Worm (Caenorhabditis elegans) whole organism, midembryonic: Measurements from ENCODE around the gene flh-1.
A peak's percentile ranks its signal among the peaks of the same experiment; 100 is the strongest.
"Not testable (repeated sequence)": the region's sequence is repeated elsewhere in the genome, so short reads cannot be mapped to it uniquely, and the experiment has no call there.

ENCODE experiments used
- T22C8.4 ChIP-seq: fragments of 200-800 bp; sonication (Bioruptor generic); IDR thresholded peaks from 2 replicates; pipeline ENCODE4 v1.3.6; 2022; ENCODE audit warnings: missing genetic modification characterization, missing compliant biosample characterization
- cog-1 ChIP-seq: sonication (generic microtip); optimal IDR thresholded peaks from 2 replicates; lab custom pipeline; 2016; ENCODE audit warnings: missing genetic modification characterization, missing compliant biosample characterization
- flt-1 ChIP-seq: fragments of 200-800 bp; sonication (Bioruptor generic); IDR thresholded peaks from 2 replicates; pipeline ENCODE4 v1.3.6; 2022; ENCODE audit warnings: missing genetic modification characterization, missing compliant biosample characterization
- klf-2 ChIP-seq: fragments of 200-800 bp; sonication (Bioruptor generic); conservative IDR thresholded peaks from 2 replicates; pipeline ENCODE4 v1.3.6; 2022; ENCODE audit warnings: missing genetic modification reagents, missing genetic modification characterization, missing compliant biosample characterization
- med-1 ChIP-seq: sonication (generic microtip); optimal IDR thresholded peaks from 2 replicates; lab custom pipeline; 2017; ENCODE audit warnings: missing genetic modification characterization, mild to moderate bottlenecking, missing compliant biosample characterization, antibody characterized with exemption, missing genetic modification reagents; ENCODE audit not compliant: insufficient read depth
- ref-1 ChIP-seq: fragments of 200-800 bp; sonication (Bioruptor generic); conservative IDR thresholded peaks from 2 replicates; pipeline ENCODE4 v1.3.6; 2022; ENCODE audit warnings: missing genetic modification reagents, missing genetic modification characterization, missing compliant biosample characterization
- tab-1 ChIP-seq: fragments of 200-800 bp; sonication (Bioruptor generic); IDR thresholded peaks from 2 replicates; pipeline ENCODE4 v1.3.6; 2022; ENCODE audit warnings: missing genetic modification characterization, missing compliant biosample characterization
- ztf-23 ChIP-seq: fragments of 200-800 bp; sonication (Bioruptor generic); IDR thresholded peaks from 2 replicates; pipeline ENCODE4 v1.3.6; 2022; ENCODE audit warnings: missing genetic modification reagents, missing genetic modification characterization, missing compliant biosample characterization
- ztf-29 ChIP-seq: fragments of 200-800 bp; sonication (Bioruptor generic); IDR thresholded peaks from 2 replicates; pipeline ENCODE4 v1.3.6; 2022; ENCODE audit warnings: missing genetic modification reagents, missing genetic modification characterization, missing compliant biosample characterization

The flh-1 gene

ce11 chrIV:9263812-9264320 is at the start of gene flh-1:
TSS of gene flh-1 (minus strand) at chrIV:9264270.
- TF ChIP-seq tab-1 (GFP tag; lab: Robert Waterston, UW) = peak; percentile 63; the same call in 1 of the 2 replicates
- TF ChIP-seq flt-1 (GFP tag; lab: Robert Waterston, UW) = peak; percentile 76
- TF ChIP-seq ref-1 (GFP tag; lab: Robert Waterston, UW) = no peak

- TF ChIP-seq ref-1 (GFP tag; lab: Robert Waterston, UW); cog-1 (tag; lab: Kevin White, UChicago); ztf-23 (GFP tag; lab: Robert Waterston, UW): not testable (repeated sequence)
Measured at ce11 chrIV:9312827-9313226, 48.8 kb upstream of the flh-1 start, which contains the start of gene F49C12.7. TSS of gene F49C12.7 (minus strand) at chrIV:9312927.

- no peak for TF ChIP-seq tab-1 (GFP tag; lab: Robert Waterston, UW)
- no peak for TF ChIP-seq ztf-29
- no peak for TF ChIP-seq flt-1 (GFP tag; lab: Robert Waterston, UW)
- no peak for TF ChIP-seq klf-2 (GFP tag; lab: Robert Waterston, UW)
- no peak for TF ChIP-seq med-1
- no peak for TF ChIP-seq cog-1 (tag; lab: Kevin White, UChicago)
- no peak for TF ChIP-seq T22C8.4 (GFP tag; lab: Robert Waterston, UW)
- no peak for TF ChIP-seq ztf-23 (GFP tag; lab: Robert Waterston, UW)
Measured at ce11 chrIV:9310935-9311566, 47.0 kb upstream of the flh-1 start.

- TF ChIP-seq klf-2 (GFP tag; lab: Robert Waterston, UW) (no peak), ztf-23 (GFP tag; lab: Robert Waterston, UW) (no peak), tab-1 (GFP tag; lab: Robert Waterston, UW) (no peak), ref-1 (GFP tag; lab: Robert Waterston, UW) (no peak), ztf-29 (no peak), cog-1 (tag; lab: Kevin White, UChicago) (no peak), med-1 (no peak), T22C8.4 (GFP tag; lab: Robert Waterston, UW) (no peak), flt-1 (GFP tag; lab: Robert Waterston, UW) (no peak)
Measured at ce11 chrIV:9308975-9309374, 44.9 kb upstream of the flh-1 start, which contains the start of gene F49C12.6. TSS of gene F49C12.6 (minus strand) at chrIV:9309075.

- TF ChIP-seq klf-2 (GFP tag; lab: Robert Waterston, UW) (no peak), ztf-29 (no peak), T22C8.4 (GFP tag; lab: Robert Waterston, UW) (no peak), med-1 (no peak), ref-1 (GFP tag; lab: Robert Waterston, UW) (no peak), cog-1 (tag; lab: Kevin White, UChicago) (no peak), flt-1 (GFP tag; lab: Robert Waterston, UW) (no peak), ztf-23 (GFP tag; lab: Robert Waterston, UW) (no peak), tab-1 (GFP tag; lab: Robert Waterston, UW) (no peak)
Measured at ce11 chrIV:9304617-9305016, 40.5 kb upstream of the flh-1 start, which contains the start of gene F49C12.5. TSS of gene F49C12.5 (plus strand) at chrIV:9304917.

ce11 chrIV:9303994-9304393 is 39.9 kb upstream of the flh-1 start, which contains the start of gene F49C12.4:
TSS of gene F49C12.4 (minus strand) at chrIV:9304094.
- TF ChIP-seq ztf-23 (GFP tag; lab: Robert Waterston, UW) (no peak), med-1 (no peak), ref-1 (GFP tag; lab: Robert Waterston, UW) (no peak), cog-1 (tag; lab: Kevin White, UChicago) (no peak), T22C8.4 (GFP tag; lab: Robert Waterston, UW) (no peak), tab-1 (GFP tag; lab: Robert Waterston, UW) (no peak), flt-1 (GFP tag; lab: Robert Waterston, UW) (no peak)

- no peak for TF ChIP-seq klf-2 (GFP tag; lab: Robert Waterston, UW)
- no peak for TF ChIP-seq T22C8.4 (GFP tag; lab: Robert Waterston, UW)
- no peak for TF ChIP-seq ztf-23 (GFP tag; lab: Robert Waterston, UW)
- TF ChIP-seq flt-1 (GFP tag; lab: Robert Waterston, UW) = no peak
- no peak for TF ChIP-seq med-1
- TF ChIP-seq cog-1 (tag; lab: Kevin White, UChicago) = no peak
- no peak for TF ChIP-seq tab-1 (GFP tag; lab: Robert Waterston, UW)
- no peak for TF ChIP-seq ztf-29
- TF ChIP-seq ref-1 (GFP tag; lab: Robert Waterston, UW) = no peak
Measured at ce11 chrIV:9300127-9300526, 36.1 kb upstream of the flh-1 start, which contains the start of gene F49C12.3. TSS of gene F49C12.3 (plus strand) at chrIV:9300427.

- TF ChIP-seq ref-1 (GFP tag; lab: Robert Waterston, UW) (no peak), med-1 (no peak), ztf-23 (GFP tag; lab: Robert Waterston, UW) (no peak), T22C8.4 (GFP tag; lab: Robert Waterston, UW) (no peak), klf-2 (GFP tag; lab: Robert Waterston, UW) (no peak)
Measured at ce11 chrIV:9299145-9299544, 35.1 kb upstream of the flh-1 start, which contains the start of gene F49C12.2. TSS of gene F49C12.2 (minus strand) at chrIV:9299245.

- TF ChIP-seq med-1 (no peak), ztf-23 (GFP tag; lab: Robert Waterston, UW) (no peak), cog-1 (tag; lab: Kevin White, UChicago) (no peak), ztf-29 (no peak), flt-1 (GFP tag; lab: Robert Waterston, UW) (no peak), ref-1 (GFP tag; lab: Robert Waterston, UW) (no peak), tab-1 (GFP tag; lab: Robert Waterston, UW) (no peak), T22C8.4 (GFP tag; lab: Robert Waterston, UW) (no peak), klf-2 (GFP tag; lab: Robert Waterston, UW) (no peak)
Measured at ce11 chrIV:9296285-9296684, 32.2 kb upstream of the flh-1 start, which contains the start of gene F49C12.1. TSS of gene F49C12.1 (minus strand) at chrIV:9296354.
